Worm (Caenorhabditis elegans): ENCODE measurements around the gene lig-4.

lig-4 gene

ce11 chrIII:7545189-7545588, 23.9 kb downstream of the lig-4 start:
- no peak for TF ChIP-seq xnd-1 (tag; optimal IDR thresholded peaks at IDR 0.05)
- TF ChIP-seq madf-3 (GFP tag; IDR thresholded peaks at IDR 0.05) = no peak
- TF ChIP-seq ceh-91 (GFP tag; IDR thresholded peaks at IDR 0.05) = no peak
- no peak for TF ChIP-seq tlf-1 (GFP tag; optimal IDR thresholded peaks at IDR 0.05)
- TF ChIP-seq T26A5.8 (tag; optimal IDR thresholded peaks at IDR 0.05) = no peak
- TF ChIP-seq lir-1 (GFP tag; conservative IDR thresholded peaks at IDR 0.05) = no peak
- no peak for TF ChIP-seq sptf-2 (GFP tag; optimal IDR thresholded peaks at IDR 0.05)
- TF ChIP-seq attf-3 (GFP tag; conservative IDR thresholded peaks at IDR 0.05) = no peak
- no peak for TF ChIP-seq B0336.3 (GFP tag; IDR thresholded peaks at IDR 0.05)

ce11 chrIII:7548963-7549362, 27.7 kb downstream of the lig-4 start:
- TF ChIP-seq K12H6.12 (tag; optimal IDR thresholded peaks at IDR 0.05) (peak; percentile 9), nhr-80 (tag; optimal IDR thresholded peaks at IDR 0.05) (no peak)

- TF ChIP-seq unc-62 (GFP tag; optimal IDR thresholded peaks at IDR 0.05) (peak; percentile 18), hmg-1.2 (GFP tag; IDR thresholded peaks at IDR 0.05) (no peak), tbx-9 (tag; optimal IDR thresholded peaks at IDR 0.05; ENCODE audit: borderline replicate concordance) (no peak), dpl-1 (GFP tag; optimal IDR thresholded peaks at IDR 0.05) (no peak), snpc-3.4 (tag; optimal IDR thresholded peaks at IDR 0.05) (no peak), egl-18 (GFP tag; IDR thresholded peaks at IDR 0.05) (no peak)
Observed at ce11 chrIII:7550979-7551378, 29.7 kb downstream of the lig-4 start.

ce11 chrIII:7552859-7553258, 31.6 kb downstream of the lig-4 start:
- no peak for TF ChIP-seq hrde-1 (tag; optimal IDR thresholded peaks at IDR 0.05; ENCODE audit: borderline replicate concordance)

- TF ChIP-seq lin-26 (GFP tag; IDR thresholded peaks at IDR 0.05) = no peak
- TF ChIP-seq dox-1 (GFP tag; IDR thresholded peaks at IDR 0.05) = no peak
- no peak for TF ChIP-seq aptf-2 (GFP tag; conservative IDR thresholded peaks at IDR 0.05)
- TF ChIP-seq tbx-9 (tag; optimal IDR thresholded peaks at IDR 0.05; ENCODE audit: borderline replicate concordance) = no peak
- TF ChIP-seq attf-3 (GFP tag; conservative IDR thresholded peaks at IDR 0.05) = no peak
- no peak for TF ChIP-seq rcor-1 (GFP tag; IDR thresholded peaks at IDR 0.05)
Observed at ce11 chrIII:7553693-7554226, 32.5 kb downstream of the lig-4 start.

ce11 chrIII:7554697-7555145, 33.5 kb downstream of the lig-4 start:
- no peak for TF ChIP-seq F37B4.10 (GFP tag; IDR thresholded peaks at IDR 0.05)
- no peak for TF ChIP-seq attf-5 (GFP tag; optimal IDR thresholded peaks at IDR 0.05)
- no peak for TF ChIP-seq Y79H2A.3 (GFP tag; conservative IDR thresholded peaks at IDR 0.05)
- TF ChIP-seq nfyb-1 (GFP tag; IDR thresholded peaks at IDR 0.05) = peak; percentile 84

- TF ChIP-seq ama-1 (optimal IDR thresholded peaks at IDR 0.05) (no peak), ama-1 (GFP tag; optimal IDR thresholded peaks at IDR 0.05) (no peak), hsf-1 (GFP tag; IDR thresholded peaks at IDR 0.05) (no peak), cebp-2 (GFP tag; IDR thresholded peaks at IDR 0.05) (no peak), B0336.3 (GFP tag; IDR thresholded peaks at IDR 0.05) (no peak), F57C9.4 (tag; optimal IDR thresholded peaks at IDR 0.05) (no peak), nhr-90 (tag; optimal IDR thresholded peaks at IDR 0.05) (no peak), sptf-2 (GFP tag; optimal IDR thresholded peaks at IDR 0.05) (no peak), F39B2.1 (GFP tag; IDR thresholded peaks at IDR 0.05) (no peak), rpc-1 (optimal IDR thresholded peaks at IDR 0.05) (no peak), rpc-1 (tag; optimal IDR thresholded peaks at IDR 0.05) (no peak), mcd-1 (GFP tag; IDR thresholded peaks at IDR 0.05) (no peak)
Observed at ce11 chrIII:7555360-7555759, 34.1 kb downstream of the lig-4 start, which contains the start of gene ceh-13. Gene ceh-13, plus strand, starts transcription at chrIII:7555660.
